Worm (Caenorhabditis elegans) whole organism, L4 larva: ENCODE results near the gene Y59E9AL.36.

Experiments
- F37D6.2 ChIP-seq: sonication (generic microtip); optimal IDR thresholded peaks from 2 replicates; lab custom pipeline; 2016; ENCODE audit warnings: mild to moderate bottlenecking, missing genetic modification characterization, missing compliant biosample characterization
- T20F7.1 ChIP-seq: fragments of 200-800 bp; sonication (Bioruptor generic); optimal IDR thresholded peaks from 2 replicates; lab custom pipeline; 2018; ENCODE audit warnings: mild to moderate bottlenecking, missing genetic modification characterization, missing compliant biosample characterization
- Y105C5A.15 ChIP-seq: fragments of 200-800 bp; sonication (Bioruptor generic); IDR thresholded peaks from 2 replicates; pipeline ENCODE4 v1.3.6; 2022; ENCODE audit warnings: missing genetic modification characterization, missing compliant biosample characterization
- ZK546.5 ChIP-seq, 2 experiments: sonication (generic microtip); optimal IDR thresholded peaks; 2 replicates each; lab custom pipeline; 2017; ENCODE audit warnings: missing biosample characterization in 2 of 2, missing genetic modification characterization in 2 of 2
- aha-1 ChIP-seq: fragments of 150-350 bp; peaks from one replicate; lab custom pipeline; 2014; ENCODE audit warnings: missing biosample characterization, missing genetic modification characterization
- daf-12 ChIP-seq: fragments of 150-350 bp; optimal IDR thresholded peaks from 2 replicates; lab custom pipeline; 2014; ENCODE audit warnings: missing biosample characterization, missing genetic modification reagents, missing genetic modification characterization
- dpl-1 ChIP-seq: fragments of 150-350 bp; optimal IDR thresholded peaks from 2 replicates; lab custom pipeline; 2014; ENCODE audit warnings: missing biosample characterization, missing genetic modification reagents, missing genetic modification characterization
- lsy-2 ChIP-seq, 2 experiments: fragments of 150-350 bp in 1 of 2; sonication (generic microtip) in 1 of 2; optimal IDR thresholded peaks; 2 replicates each; lab custom pipeline; 2014 to 2017; ENCODE audit warnings: missing biosample characterization in 2 of 2, missing genetic modification characterization in 2 of 2
- nhr-41 ChIP-seq: fragments of 200-800 bp; sonication (Bioruptor generic); IDR thresholded peaks from 2 replicates; pipeline ENCODE4 v1.3.6; 2022; ENCODE audit warnings: missing genetic modification reagents, missing genetic modification characterization, missing compliant biosample characterization
- php-3 ChIP-seq: fragments of 200-800 bp; sonication (Bioruptor generic); IDR thresholded peaks from 2 replicates; pipeline ENCODE4 v1.3.6; 2022; ENCODE audit warnings: missing genetic modification reagents, missing genetic modification characterization, missing compliant biosample characterization
- pqm-1 ChIP-seq: sonication (generic microtip); optimal IDR thresholded peaks from 2 replicates; lab custom pipeline; 2017; ENCODE audit warnings: missing biosample characterization, missing genetic modification characterization
- snpc-4 ChIP-seq: fragments of 150-350 bp; optimal IDR thresholded peaks from 2 replicates; lab custom pipeline; 2014; ENCODE audit warnings: missing biosample characterization, missing genetic modification characterization
- zag-1 ChIP-seq: fragments of 150-350 bp; optimal IDR thresholded peaks from 2 replicates; lab custom pipeline; 2014; ENCODE audit warnings: missing biosample characterization, missing genetic modification characterization
- ztf-11 ChIP-seq: fragments of 150-350 bp; optimal IDR thresholded peaks from 2 replicates; lab custom pipeline; 2014; ENCODE audit warnings: missing biosample characterization, missing genetic modification characterization

DNA sequence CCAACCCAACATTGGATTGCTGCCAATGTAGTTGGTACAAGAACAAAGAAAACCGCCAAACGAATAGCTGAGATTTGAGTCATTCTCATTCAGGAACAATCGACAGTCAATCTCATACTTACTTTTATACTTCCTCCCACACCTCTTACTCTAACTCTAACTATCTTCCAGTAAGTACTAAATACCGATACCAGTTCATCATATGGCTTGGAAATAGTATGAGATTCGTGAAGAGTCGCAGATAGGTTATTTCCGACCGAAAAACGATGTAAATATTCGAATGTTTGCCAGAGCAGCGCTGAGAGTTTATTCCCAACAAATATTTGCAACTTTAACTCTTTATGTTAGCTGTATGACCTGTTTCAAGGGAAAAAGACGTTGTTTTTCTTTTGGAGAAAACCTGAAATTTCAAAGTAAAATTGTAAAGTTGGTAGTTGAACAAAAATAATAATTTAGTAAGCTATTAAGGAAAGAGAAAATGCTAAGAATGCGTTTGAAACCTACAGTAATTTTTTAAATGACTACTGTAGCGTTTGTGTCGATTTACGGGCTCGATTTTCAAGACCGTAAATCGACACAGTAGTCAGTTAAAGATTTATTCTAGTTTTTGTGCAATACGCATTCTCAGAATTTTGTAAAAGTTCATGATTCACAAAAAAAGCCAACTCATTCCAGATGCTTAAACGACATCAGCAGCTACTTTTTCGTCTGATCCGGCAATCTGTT, 22.6 kb downstream of the Y59E9AL.36 start, which contains the start of the genes W03F8.6 and mtrf-1L:
- TF ChIP-seq aha-1 (tag; lab: Kevin White, UChicago) (no peak), T20F7.1 (no peak), zag-1 (tag; lab: Kevin White, UChicago) (no peak), lsy-2 (tag; optimal IDR thresholded peaks at IDR 0.05; lab: Kevin White, UChicago) (no peak), ztf-11 (tag; lab: Kevin White, UChicago) (no peak), nhr-41 (no peak), php-3 (GFP tag; lab: Robert Waterston, UW) (no peak), pqm-1 (tag; lab: Kevin White, UChicago) (no peak), daf-12 (tag; lab: Kevin White, UChicago) (no peak), Y105C5A.15 (GFP tag; lab: Robert Waterston, UW) (no peak), dpl-1 (GFP tag; lab: Kevin White, UChicago) (no peak), snpc-4 (no peak), F37D6.2 (tag; lab: Kevin White, UChicago) (no peak), ZK546.5 (tag; optimal IDR thresholded peaks at IDR 0.05; lab: Kevin White, UChicago) (no peak)
